Worm (Caenorhabditis elegans) whole organism, L1 larva: ENCODE data around the gene T28A11.22.

Source experiments
- egl-27 ChIP-seq, 2 experiments: fragments of 150-350 bp in 1 of 2; sonication (generic microtip); optimal IDR thresholded peaks; 3 replicates each; lab custom pipeline; 2017 to 2018; ENCODE audit warnings: missing biosample characterization in 2 of 2, missing genetic modification characterization in 2 of 2, missing genetic modification reagents in 2 of 2
- grh-1 ChIP-seq: fragments of 200-800 bp; sonication (Bioruptor generic); IDR thresholded peaks from 2 replicates; pipeline ENCODE4 v1.3.6; 2022; ENCODE audit warnings: missing genetic modification reagents, missing genetic modification characterization, missing compliant biosample characterization
- hlh-4 ChIP-seq: sonication (generic microtip); optimal IDR thresholded peaks from 2 replicates; lab custom pipeline; 2016; ENCODE audit warnings: mild to moderate bottlenecking, missing genetic modification characterization, missing compliant biosample characterization
- jun-1 ChIP-seq: fragments of 150-350 bp; optimal IDR thresholded peaks from 2 replicates; lab custom pipeline; 2014; ENCODE audit warnings: missing biosample characterization, missing genetic modification reagents, missing genetic modification characterization
- nhr-19 ChIP-seq: fragments of 200-800 bp; sonication (Bioruptor generic); conservative IDR thresholded peaks from 2 replicates; pipeline ENCODE4 v1.3.6; 2022; ENCODE audit warnings: missing genetic modification characterization, missing compliant biosample characterization
- nhr-237 ChIP-seq: fragments of 150-350 bp; optimal IDR thresholded peaks from 2 replicates; lab custom pipeline; 2014; ENCODE audit warnings: missing biosample characterization, missing genetic modification characterization
- nhr-90 ChIP-seq: sonication (generic microtip); optimal IDR thresholded peaks from 2 replicates; lab custom pipeline; 2016; ENCODE audit warnings: mild to moderate bottlenecking, missing genetic modification characterization, missing compliant biosample characterization; ENCODE audit not compliant: poor library complexity
- pag-3 ChIP-seq: sonication (generic microtip); optimal IDR thresholded peaks from 2 replicates; lab custom pipeline; 2017; ENCODE audit warnings: missing genetic modification characterization, mild to moderate bottlenecking, missing compliant biosample characterization, antibody characterized with exemption, borderline replicate concordance; ENCODE audit not compliant: insufficient read depth
- rnt-1 ChIP-seq: sonication (generic microtip); optimal IDR thresholded peaks from 2 replicates; lab custom pipeline; 2016; ENCODE audit warnings: mild to moderate bottlenecking, missing genetic modification characterization, moderate library complexity, missing compliant biosample characterization
- unc-62 ChIP-seq: fragments of 150-350 bp; optimal IDR thresholded peaks from 2 replicates; lab custom pipeline; 2014; ENCODE audit warnings: missing biosample characterization, missing genetic modification reagents, missing genetic modification characterization
- unc-86 ChIP-seq: sonication (generic microtip); optimal IDR thresholded peaks from 2 replicates; lab custom pipeline; 2016; ENCODE audit warnings: missing genetic modification characterization, missing compliant biosample characterization
- ztf-4 ChIP-seq: fragments of 150-350 bp; optimal IDR thresholded peaks from 2 replicates; lab custom pipeline; 2014; ENCODE audit warnings: missing biosample characterization, missing genetic modification characterization

- no peak for TF ChIP-seq nhr-90
- TF ChIP-seq jun-1 (tag; lab: Kevin White, UChicago) = no peak
- TF ChIP-seq grh-1 = no peak
- TF ChIP-seq nhr-237 (tag; lab: Kevin White, UChicago) = no peak
- TF ChIP-seq unc-62 (GFP tag; lab: Kevin White, UChicago) = no peak
- no peak for TF ChIP-seq egl-27 (tag; optimal IDR thresholded peaks at IDR 0.05; lab: Kevin White, UChicago)
- TF ChIP-seq pag-3 (tag; lab: Kevin White, UChicago) = no peak
- TF ChIP-seq nhr-19 (GFP tag; lab: Robert Waterston, UW) = no peak
- no peak for TF ChIP-seq ztf-4 (tag; lab: Kevin White, UChicago)
- no peak for TF ChIP-seq hlh-4 (tag; lab: Kevin White, UChicago)
- no peak for TF ChIP-seq unc-86 (tag; lab: Kevin White, UChicago)
- TF ChIP-seq rnt-1 = no peak
These were observed 10.6 kb downstream of the T28A11.22 start, which contains the start of gene T28A11.18 for ce11 chrV:3267950-3268349.
